Worm (Caenorhabditis elegans) whole organism, L4 larva: Measurements from ENCODE around the gene F49F1.14.
A peak's percentile ranks its signal among the peaks of the same experiment; 100 is the strongest.
"Not testable (repeated sequence)": the region's sequence is repeated elsewhere in the genome, so short reads cannot be mapped to it uniquely, and the experiment has no call there.

ENCODE experiments used
- F37D6.2 ChIP-seq: sonication (generic microtip); optimal IDR thresholded peaks from 2 replicates; lab custom pipeline; 2016; ENCODE audit warnings: mild to moderate bottlenecking, missing genetic modification characterization, missing compliant biosample characterization
- F49E8.2 ChIP-seq: sonication (generic microtip); optimal IDR thresholded peaks from 2 replicates; lab custom pipeline; 2016; ENCODE audit warnings: missing compliant biosample characterization, mild to moderate bottlenecking, missing genetic modification characterization, borderline replicate concordance
- T26A8.4 ChIP-seq: fragments of 200-800 bp; sonication (Bioruptor generic); IDR thresholded peaks from 2 replicates; pipeline ENCODE4 v1.3.6; 2022; ENCODE audit warnings: missing genetic modification characterization, missing compliant biosample characterization
- Y105C5A.15 ChIP-seq: fragments of 200-800 bp; sonication (Bioruptor generic); IDR thresholded peaks from 2 replicates; pipeline ENCODE4 v1.3.6; 2022; ENCODE audit warnings: missing genetic modification characterization, missing compliant biosample characterization
- Y48G9A.11 ChIP-seq: fragments of 200-800 bp; sonication (Bioruptor generic); IDR thresholded peaks from 2 replicates; pipeline ENCODE4 v1.3.6; 2022; ENCODE audit warnings: missing genetic modification reagents, missing genetic modification characterization, missing compliant biosample characterization
- Y5F2A.4 ChIP-seq: fragments of 200-800 bp; sonication (Bioruptor generic); optimal IDR thresholded peaks from 2 replicates; lab custom pipeline; 2018; ENCODE audit warnings: mild to moderate bottlenecking, missing genetic modification characterization, missing compliant biosample characterization
- Y75B8A.6 ChIP-seq: fragments of 200-800 bp; sonication (Bioruptor generic); IDR thresholded peaks from 2 replicates; pipeline ENCODE4 v1.3.6; 2022; ENCODE audit warnings: missing genetic modification reagents, missing genetic modification characterization, missing compliant biosample characterization
- ama-1 ChIP-seq: fragments of 150-350 bp; optimal IDR thresholded peaks from 2 replicates; lab custom pipeline; 2014; ENCODE audit warnings: inconsistent platforms, mixed read lengths
- ceh-20 ChIP-seq: fragments of 200-800 bp; sonication (Bioruptor generic); IDR thresholded peaks from 2 replicates; pipeline ENCODE4 v1.3.6; 2022; ENCODE audit warnings: missing genetic modification reagents, missing genetic modification characterization, missing compliant biosample characterization
- ceh-44 ChIP-seq: fragments of 200-800 bp; sonication (Bioruptor generic); IDR thresholded peaks from 2 replicates; pipeline ENCODE4 v1.3.6; 2022; ENCODE audit warnings: missing genetic modification reagents, missing genetic modification characterization, missing compliant biosample characterization
- ceh-62 ChIP-seq: sonication (generic microtip); optimal IDR thresholded peaks from 2 replicates; lab custom pipeline; 2017; ENCODE audit warnings: missing biosample characterization, missing genetic modification characterization
- daf-16 ChIP-seq, 3 experiments: sonication (generic microtip); optimal IDR thresholded peaks; 2 replicates each; lab custom pipeline; 2016 to 2017; ENCODE audit warnings: missing genetic modification characterization in 3 of 3, missing genetic modification reagents in 3 of 3, mild to moderate bottlenecking in 2 of 3, missing compliant biosample characterization in 2 of 3, missing biosample characterization in 1 of 3, moderate library complexity in 1 of 3
- daf-19 ChIP-seq: fragments of 200-800 bp; sonication (Bioruptor generic); conservative IDR thresholded peaks from 2 replicates; pipeline ENCODE4 v1.3.6; 2022; ENCODE audit warnings: missing genetic modification characterization, missing compliant biosample characterization
- dmd-6 ChIP-seq: fragments of 200-800 bp; sonication (Bioruptor generic); IDR thresholded peaks from 2 replicates; pipeline ENCODE4 v1.3.6; 2022; ENCODE audit warnings: missing genetic modification reagents, missing genetic modification characterization, missing compliant biosample characterization
- dve-1 ChIP-seq: sonication (generic microtip); optimal IDR thresholded peaks from 2 replicates; lab custom pipeline; 2017; ENCODE audit warnings: antibody characterized with exemption, mild to moderate bottlenecking, missing genetic modification characterization, missing compliant biosample characterization; ENCODE audit not compliant: insufficient read depth
- egl-27 ChIP-seq: sonication (generic microtip); optimal IDR thresholded peaks from 3 replicates; lab custom pipeline; 2017; ENCODE audit warnings: missing biosample characterization, missing genetic modification reagents, missing genetic modification characterization
- egl-43 ChIP-seq: fragments of 200-800 bp; sonication (Bioruptor generic); IDR thresholded peaks from 2 replicates; pipeline ENCODE4 v1.3.6; 2022; ENCODE audit warnings: missing genetic modification reagents, missing genetic modification characterization, missing compliant biosample characterization
- hif-1 ChIP-seq, 2 experiments: sonication (generic microtip); optimal IDR thresholded peaks; 2 replicates each; lab custom pipeline; 2016 to 2017; ENCODE audit warnings: missing compliant biosample characterization in 2 of 2, missing genetic modification characterization in 2 of 2, missing genetic modification reagents in 2 of 2, missing genotype in 2 of 2, mild to moderate bottlenecking in 1 of 2
- hlh-11 ChIP-seq: fragments of 200-800 bp; sonication (Bioruptor generic); optimal IDR thresholded peaks from 2 replicates; lab custom pipeline; 2018; ENCODE audit warnings: mild to moderate bottlenecking, missing genetic modification characterization, missing compliant biosample characterization
- lir-3 ChIP-seq: sonication (generic microtip); optimal IDR thresholded peaks from 2 replicates; lab custom pipeline; 2016; ENCODE audit warnings: mild to moderate bottlenecking, missing genetic modification characterization, missing compliant biosample characterization
- lsy-2 ChIP-seq, 2 experiments: fragments of 150-350 bp in 1 of 2; sonication (generic microtip) in 1 of 2; optimal IDR thresholded peaks; 2 replicates each; lab custom pipeline; 2014 to 2017; ENCODE audit warnings: missing biosample characterization in 2 of 2, missing genetic modification characterization in 2 of 2
- mes-2 ChIP-seq: sonication (generic microtip); optimal IDR thresholded peaks from 2 replicates; lab custom pipeline; 2016; ENCODE audit warnings: missing genotype, mild to moderate bottlenecking, missing genetic modification characterization, missing compliant biosample characterization; ENCODE audit not compliant: poor library complexity, severe bottlenecking
- mxl-3 ChIP-seq: fragments of 200-800 bp; sonication (Bioruptor generic); optimal IDR thresholded peaks from 2 replicates; lab custom pipeline; 2018; ENCODE audit warnings: mild to moderate bottlenecking, missing genetic modification characterization, missing compliant biosample characterization
- nhr-102 ChIP-seq: sonication (generic microtip); optimal IDR thresholded peaks from 2 replicates; lab custom pipeline; 2016; ENCODE audit warnings: mild to moderate bottlenecking, missing genetic modification characterization, moderate library complexity, missing compliant biosample characterization
- nhr-237 ChIP-seq: sonication (generic microtip); optimal IDR thresholded peaks from 2 replicates; lab custom pipeline; 2017; ENCODE audit warnings: missing biosample characterization, missing genetic modification characterization
- nhr-28 ChIP-seq: fragments of 150-350 bp; optimal IDR thresholded peaks from 2 replicates; lab custom pipeline; 2014; ENCODE audit warnings: missing biosample characterization, missing genetic modification characterization
- nhr-77 ChIP-seq: fragments of 150-350 bp; optimal IDR thresholded peaks from 2 replicates; lab custom pipeline; 2014; ENCODE audit warnings: missing biosample characterization, missing genetic modification characterization
- pha-4 ChIP-seq, 2 experiments: fragments of 150-350 bp in 1 of 2; fragments of 200-800 bp in 1 of 2; sonication (Bioruptor generic) in 1 of 2; IDR thresholded peaks in 1 of 2; optimal IDR thresholded peaks in 1 of 2; 2 replicates each; pipeline versions ENCODE4 v1.3.6 to Lab custom; 2014 to 2022; ENCODE audit warnings: missing genetic modification characterization in 2 of 2, missing genetic modification reagents in 2 of 2, missing biosample characterization in 1 of 2, missing compliant biosample characterization in 1 of 2
- php-3 ChIP-seq: fragments of 200-800 bp; sonication (Bioruptor generic); IDR thresholded peaks from 2 replicates; pipeline ENCODE4 v1.3.6; 2022; ENCODE audit warnings: missing genetic modification reagents, missing genetic modification characterization, missing compliant biosample characterization
- pqm-1 ChIP-seq: sonication (generic microtip); optimal IDR thresholded peaks from 2 replicates; lab custom pipeline; 2017; ENCODE audit warnings: missing biosample characterization, missing genetic modification characterization
- rbr-2 ChIP-seq: sonication (generic microtip); optimal IDR thresholded peaks from 2 replicates; lab custom pipeline; 2016; ENCODE audit warnings: missing genotype, missing genetic modification characterization, missing compliant biosample characterization
- skn-1 ChIP-seq: fragments of 150-350 bp; optimal IDR thresholded peaks from 2 replicates; lab custom pipeline; 2014; ENCODE audit warnings: missing biosample characterization, missing genetic modification characterization
- snpc-1.2 ChIP-seq: fragments of 200-800 bp; sonication (Bioruptor generic); IDR thresholded peaks from 2 replicates; pipeline ENCODE4 v1.3.6; 2022; ENCODE audit warnings: missing genetic modification reagents, missing genetic modification characterization, missing compliant biosample characterization
- snpc-4 ChIP-seq: fragments of 150-350 bp; optimal IDR thresholded peaks from 2 replicates; lab custom pipeline; 2014; ENCODE audit warnings: missing biosample characterization, missing genetic modification characterization
- spr-3 ChIP-seq: fragments of 200-800 bp; sonication (Bioruptor generic); optimal IDR thresholded peaks from 2 replicates; lab custom pipeline; 2018; ENCODE audit warnings: mild to moderate bottlenecking, missing genetic modification characterization, missing compliant biosample characterization
- tag-97 ChIP-seq: fragments of 200-800 bp; sonication (Bioruptor generic); IDR thresholded peaks from 2 replicates; pipeline ENCODE4 v1.3.6; 2022; ENCODE audit warnings: missing genetic modification characterization, missing compliant biosample characterization
- tra-1 ChIP-seq: fragments of 200-800 bp; sonication (Bioruptor generic); IDR thresholded peaks from 2 replicates; pipeline ENCODE4 v1.3.6; 2022; ENCODE audit warnings: missing genetic modification reagents, missing genetic modification characterization, missing compliant biosample characterization
- unc-39 ChIP-seq: sonication (generic microtip); optimal IDR thresholded peaks from 2 replicates; lab custom pipeline; 2017; ENCODE audit warnings: missing biosample characterization, missing genetic modification characterization
- unc-62 ChIP-seq, 3 experiments: fragments of 150-350 bp in 1 of 3; sonication (generic microtip); optimal IDR thresholded peaks in 2 of 3; peaks in 1 of 3; 1 replicate in 1 of 3; 2 replicates in 2 of 3; lab custom pipeline; 2014 to 2017; ENCODE audit warnings: missing biosample characterization in 3 of 3, missing genetic modification characterization in 3 of 3, missing genetic modification reagents in 3 of 3, missing genotype in 1 of 3
- zag-1 ChIP-seq: fragments of 150-350 bp; optimal IDR thresholded peaks from 2 replicates; lab custom pipeline; 2014; ENCODE audit warnings: missing biosample characterization, missing genetic modification characterization
- zip-2 ChIP-seq: fragments of 150-350 bp; optimal IDR thresholded peaks from 2 replicates; lab custom pipeline; 2014; ENCODE audit warnings: missing biosample characterization, missing genetic modification characterization

The F49F1.14 gene

DNA sequence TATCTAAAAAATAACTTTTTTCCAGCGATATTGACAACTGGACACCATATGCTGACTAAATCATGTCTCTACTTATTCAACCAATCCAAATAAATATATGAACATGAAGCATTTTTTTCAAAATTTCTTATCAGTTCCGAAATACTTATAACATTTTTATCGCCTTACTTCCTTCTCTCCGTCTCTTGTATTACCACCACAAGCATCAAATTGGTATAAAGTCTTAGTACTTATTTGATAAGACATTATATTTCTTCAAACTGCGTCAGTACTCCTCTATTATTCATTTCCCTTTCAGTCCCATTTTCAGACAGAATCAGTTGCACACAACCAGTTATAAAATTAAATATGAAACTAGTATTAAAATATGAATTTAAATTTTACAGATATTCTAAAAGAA is 35.6 kb upstream of the F49F1.14 start:
- TF ChIP-seq ceh-20 (GFP tag; lab: Robert Waterston, UW) (no peak), T26A8.4 (GFP tag; lab: Robert Waterston, UW) (no peak), nhr-28 (peak; percentile 76), pha-4 (GFP tag; IDR thresholded peaks at IDR 0.05; lab: Robert Waterston, UW) (no peak), pha-4 (tag; optimal IDR thresholded peaks at IDR 0.05; lab: Kevin White, UChicago) (no peak), unc-39 (tag; lab: Kevin White, UChicago) (no peak), dve-1 (tag; lab: Kevin White, UChicago) (peak; percentile 40), nhr-102 (tag; lab: Kevin White, UChicago) (no peak), dmd-6 (GFP tag; lab: Robert Waterston, UW) (peak; percentile 70), ama-1 (lab: Kevin White, UChicago) (no peak), Y48G9A.11 (GFP tag; lab: Robert Waterston, UW) (no peak), nhr-77 (tag; lab: Kevin White, UChicago) (peak; percentile 75), hlh-11 (tag; lab: Kevin White, UChicago) (peak; percentile 41), php-3 (GFP tag; lab: Robert Waterston, UW) (peak; percentile 62; the same call in 1 of the 2 replicates), pqm-1 (tag; lab: Kevin White, UChicago) (peak; percentile 93), mxl-3 (GFP tag; lab: Kevin White, UChicago) (no peak)

DNA sequence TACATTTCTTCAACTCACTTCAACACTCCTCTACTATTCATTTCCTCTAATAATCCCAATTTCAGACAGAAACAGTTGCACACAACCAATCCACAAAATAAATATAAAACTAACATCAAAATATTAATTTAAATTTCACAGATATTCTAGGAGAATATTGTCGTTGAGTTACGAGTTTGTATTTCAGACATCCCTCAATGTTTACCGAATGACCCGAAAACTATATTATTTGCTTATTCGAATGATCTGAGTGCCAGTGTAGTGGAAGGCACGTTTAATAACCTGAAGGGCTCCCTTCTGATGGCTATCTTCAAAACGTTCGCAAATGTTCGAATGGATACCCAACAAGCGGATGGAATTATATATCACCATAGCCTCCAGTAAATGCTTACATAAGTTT is 32.5 kb upstream of the F49F1.14 start, which contains the start of gene R07C12.3:
Gene R07C12.3 (plus strand): TSS at position 301 of the 400 bp plus-strand sequence.
- TF ChIP-seq snpc-1.2 (GFP tag; lab: Robert Waterston, UW) (no peak), unc-62 (GFP tag; optimal IDR thresholded peaks at IDR 0.05 in 1 of 2; lab: Kevin White, UChicago) (peak in 1 of 2 experiments; percentile 36), unc-62 (tag; optimal IDR thresholded peaks at IDR 0.05; lab: Kevin White, UChicago) (no peak)

DNA sequence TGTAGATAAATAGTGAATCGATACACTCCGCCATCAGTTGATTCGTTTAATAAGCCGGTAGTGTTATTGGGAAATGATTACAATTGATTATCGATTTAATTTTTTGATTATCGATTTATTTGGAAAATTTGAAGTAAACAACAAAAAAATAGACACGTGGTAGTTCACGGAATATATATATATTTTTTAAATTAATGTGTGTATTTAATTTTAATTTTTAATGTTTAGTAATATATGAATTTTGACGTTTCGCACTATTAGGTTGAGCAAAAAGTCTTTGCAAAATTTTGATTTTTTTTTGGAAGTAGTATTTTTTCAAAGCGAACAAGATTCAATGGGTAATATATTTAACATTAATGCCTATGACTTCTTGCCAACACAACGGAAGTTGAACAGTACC is 30.7 kb upstream of the F49F1.14 start, which contains the start of gene F49F1.12:
Gene F49F1.12 (minus strand): TSS at position 101 of the 400 bp plus-strand sequence.
- not testable (repeated sequence) for TF ChIP-seq egl-27 (tag; lab: Kevin White, UChicago); ceh-44; hif-1 (tag; optimal IDR thresholded peaks at IDR 0.05; lab: Kevin White, UChicago)

DNA sequence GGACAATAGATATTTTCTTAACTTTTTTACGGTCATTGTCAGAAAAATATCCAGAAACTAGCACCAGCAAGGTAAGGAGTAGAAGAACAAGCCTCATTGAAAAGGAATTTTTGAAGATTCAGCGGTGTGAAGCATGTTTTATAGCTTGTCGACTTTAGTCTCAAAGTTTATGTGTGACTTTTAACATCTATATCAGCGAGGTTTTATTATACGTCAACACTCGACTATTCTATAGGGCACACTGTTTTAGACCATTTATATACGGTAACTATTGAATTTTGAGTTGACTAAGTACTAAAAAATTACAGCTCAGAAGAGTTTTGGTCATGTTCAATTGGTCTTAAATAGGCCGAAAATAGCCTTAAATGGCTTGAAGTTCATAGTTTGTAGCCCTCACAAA is 29.0 kb upstream of the F49F1.14 start, which contains the start of gene F49F1.11:
Gene F49F1.11 (minus strand): TSS at position 101 of the 400 bp plus-strand sequence.
- TF ChIP-seq mes-2 (tag; lab: Kevin White, UChicago) (no peak), pqm-1 (tag; lab: Kevin White, UChicago) (no peak), egl-43 (GFP tag; lab: Robert Waterston, UW) (no peak), hlh-11 (tag; lab: Kevin White, UChicago) (no peak), skn-1 (no peak), ceh-44 (no peak), ceh-62 (tag; lab: Kevin White, UChicago) (no peak), snpc-4 (tag; lab: Kevin White, UChicago) (no peak)

DNA sequence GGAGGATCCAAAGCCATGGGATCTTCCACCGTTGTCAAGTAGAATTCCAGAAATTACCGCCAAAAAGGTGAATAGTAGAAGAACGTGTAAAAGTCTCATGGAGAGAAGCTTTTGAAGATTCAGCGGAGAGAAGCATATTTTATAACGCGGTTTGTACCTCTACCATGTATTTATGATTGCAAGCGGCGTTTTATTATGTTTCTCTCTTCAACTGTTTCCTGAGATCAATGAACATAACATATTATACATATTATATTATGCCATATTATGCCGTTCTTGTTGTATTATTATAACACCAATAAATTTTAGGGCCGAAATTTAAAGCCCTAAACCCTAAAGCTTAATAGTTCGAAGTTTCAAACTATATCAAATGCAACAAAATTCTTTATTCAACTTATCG is 28.0 kb upstream of the F49F1.14 start, which contains the start of gene F49F1.18:
Gene F49F1.18 (minus strand): TSS at position 101 of the 400 bp plus-strand sequence.
- no peak for TF ChIP-seq Y5F2A.4 (GFP tag; lab: Kevin White, UChicago)
- TF ChIP-seq F49E8.2 (tag; lab: Kevin White, UChicago) = no peak
- no peak for TF ChIP-seq zag-1 (tag; lab: Kevin White, UChicago)
- TF ChIP-seq lir-3 = no peak
- no peak for TF ChIP-seq Y105C5A.15 (GFP tag; lab: Robert Waterston, UW)
- TF ChIP-seq daf-16 (GFP tag; optimal IDR thresholded peaks at IDR 0.05; lab: Kevin White, UChicago) = no peak
- TF ChIP-seq daf-16 (tag; optimal IDR thresholded peaks at IDR 0.05; lab: Kevin White, UChicago) = no peak
- no peak for TF ChIP-seq spr-3 (GFP tag; lab: Kevin White, UChicago)
- no peak for TF ChIP-seq F37D6.2 (tag; lab: Kevin White, UChicago)
- no peak for TF ChIP-seq zip-2 (tag; lab: Kevin White, UChicago)
- no peak for TF ChIP-seq tag-97
- TF ChIP-seq nhr-237 (tag; lab: Kevin White, UChicago) = no peak
- TF ChIP-seq tra-1 = no peak
- TF ChIP-seq lsy-2 (tag; optimal IDR thresholded peaks at IDR 0.05; lab: Kevin White, UChicago) = no peak
- TF ChIP-seq Y75B8A.6 (GFP tag; lab: Robert Waterston, UW) = no peak
- TF ChIP-seq egl-43 (GFP tag; lab: Robert Waterston, UW) = no peak
- no peak for TF ChIP-seq daf-19 (GFP tag; lab: Robert Waterston, UW)
- no peak for TF ChIP-seq rbr-2 (tag; lab: Kevin White, UChicago)
